Fruit fly (Drosophila melanogaster) S2 (cell line): ENCODE measurements around the gene Grx3.

ENCODE experiments used
- CG8478 ChIP-seq: fragments of >200 bp; optimal IDR thresholded peaks from 2 replicates; lab custom pipeline; 2018
- CTCF ChIP-seq, 2 experiments: fragments of >200 bp; optimal IDR thresholded peaks; 2 replicates each; lab custom pipeline; 2018

dm6 chr2L:13382351-13383029 lies 16.2 kb downstream of the Grx3 start, which contains the start of gene loqs:
- TF ChIP-seq CTCF (optimal IDR thresholded peaks at IDR 0.05; lab: Kevin White, UChicago) (no peak), CG8478 (lab: Kevin White, UChicago) (no peak)
